Fruit fly (Drosophila melanogaster): ENCODE measurements around the gene SNF4Agamma.
A peak's percentile ranks its signal among the peaks of the same experiment; 100 is the strongest.

The SNF4Agamma gene

dm6 chr3R:21184373-21185132 is 44.0 kb downstream of the SNF4Agamma start (continued):
- peak; percentile 27 for TF ChIP-seq Sry-δ (GFP tag; optimal IDR thresholded peaks at IDR 0.05)
- TF ChIP-seq CG11093 (GFP tag; IDR thresholded peaks at IDR 0.05) = no peak
- 0 out of 3 replicates have a peak, but pooled peaks have one; percentile 50 for TF ChIP-seq CG7357 (GFP tag; IDR thresholded peaks at IDR 0.05)
- peak; percentile 44 for TF ChIP-seq Ada2b (GFP tag; IDR thresholded peaks at IDR 0.05)
- peak; percentile 66 for TF ChIP-seq CG14014 (GFP tag; IDR thresholded peaks at IDR 0.05)
- 0 out of 2 replicates have a peak, but pooled peaks have one; percentile 30 for TF ChIP-seq CG4404 (GFP tag; IDR thresholded peaks at IDR 0.05)
- TF ChIP-seq sc (optimal IDR thresholded peaks at IDR 0.05) = no peak
- peak; percentile 50 for TF ChIP-seq sc (GFP tag; optimal IDR thresholded peaks at IDR 0.05)
- peak; percentile 100 for TF ChIP-seq CG14965 (GFP tag; optimal IDR thresholded peaks at IDR 0.05; ENCODE audit: borderline replicate concordance)
- TF ChIP-seq CG17385 (GFP tag; optimal IDR thresholded peaks at IDR 0.05) = peak; percentile 60
- peak; percentile 64 for TF ChIP-seq grau (tag; optimal IDR thresholded peaks at IDR 0.05)
- peak; percentile 82 for TF ChIP-seq Bdp1 (GFP tag; optimal IDR thresholded peaks at IDR 0.05)
- peak; percentile 97 for TF ChIP-seq CTCF (GFP tag; optimal IDR thresholded peaks at IDR 0.05)
- peak; percentile 8 for TF ChIP-seq slou (GFP tag; optimal IDR thresholded peaks at IDR 0.05)
- TF ChIP-seq gt (GFP tag; IDR thresholded peaks at IDR 0.05) = 0 out of 2 replicates have a peak, but pooled peaks have one; percentile 45
- no peak for TF ChIP-seq CG11695 (GFP tag; IDR thresholded peaks at IDR 0.05)
- TF ChIP-seq kah (GFP tag; optimal IDR thresholded peaks at IDR 0.05) = peak; percentile 18
- peak; percentile 66 for TF ChIP-seq CG1529 (GFP tag; optimal IDR thresholded peaks at IDR 0.05)
- TF ChIP-seq Dip3 (GFP tag; optimal IDR thresholded peaks at IDR 0.05) = peak; percentile 63
- TF ChIP-seq bsh (GFP tag; optimal IDR thresholded peaks at IDR 0.05) = peak in 1 of 2 experiments; percentile 59
- TF ChIP-seq Deaf1 (tag; optimal IDR thresholded peaks at IDR 0.05) = no peak
- TF ChIP-seq CG12219 (GFP tag; optimal IDR thresholded peaks at IDR 0.05) = peak; percentile 57
- peak; percentile 87 for TF ChIP-seq Xbp1 (GFP tag; optimal IDR thresholded peaks at IDR 0.05)
- no peak for TF ChIP-seq gce (GFP tag; IDR thresholded peaks at IDR 0.05)
- TF ChIP-seq slbo (GFP tag; IDR thresholded peaks at IDR 0.05) = peak; percentile 72
- no peak for TF ChIP-seq vnd (GFP tag; IDR thresholded peaks at IDR 0.05; ENCODE audit: partially characterized antibody)
- TF ChIP-seq dan (GFP tag; IDR thresholded peaks at IDR 0.05) = no peak
- TF ChIP-seq CG17328 (GFP tag; IDR thresholded peaks at IDR 0.05) = peak; percentile 75
- TF ChIP-seq stwl (tag; optimal IDR thresholded peaks at IDR 0.05) = peak; percentile 76
- peak; percentile 98 for TF ChIP-seq Ets65A (GFP tag)
- TF ChIP-seq tin (GFP tag; optimal IDR thresholded peaks at IDR 0.05) = peak; percentile 78
- TF ChIP-seq tap (tag; optimal IDR thresholded peaks at IDR 0.05) = no peak
- peak; percentile 96 for TF ChIP-seq E2f2 (GFP tag; IDR thresholded peaks at IDR 0.05)
- TF ChIP-seq prd (optimal IDR thresholded peaks at IDR 0.05) = no peak
- TF ChIP-seq prd (GFP tag; IDR thresholded peaks at IDR 0.05) = peak; percentile 63
- peak; percentile 77 for TF ChIP-seq HLH54F (GFP tag; optimal IDR thresholded peaks at IDR 0.05)
- TF ChIP-seq CG31441 (GFP tag; IDR thresholded peaks at IDR 0.05) = peak; percentile 62
- TF ChIP-seq Bteb2 (GFP tag; optimal IDR thresholded peaks at IDR 0.05) = peak; percentile 59
- 0 out of 2 replicates have a peak, but pooled peaks have one; percentile 41 for TF ChIP-seq danr (GFP tag; IDR thresholded peaks at IDR 0.05)
- TF ChIP-seq CG3847 (GFP tag; IDR thresholded peaks at IDR 0.05) = peak; percentile 70
- no peak for TF ChIP-seq trh (GFP tag; optimal IDR thresholded peaks at IDR 0.05)
- no peak for TF ChIP-seq tll (GFP tag; optimal IDR thresholded peaks at IDR 0.05)
- TF ChIP-seq CG15011 (GFP tag; optimal IDR thresholded peaks at IDR 0.05) = peak; percentile 44
- peak; percentile 60 for TF ChIP-seq CG1602 (GFP tag; optimal IDR thresholded peaks at IDR 0.05)
- TF ChIP-seq chm (GFP tag; IDR thresholded peaks at IDR 0.05) = peak; percentile 81
- TF ChIP-seq ERR (GFP tag; optimal IDR thresholded peaks at IDR 0.05) = peak; percentile 37
- TF ChIP-seq ranshi (GFP tag; IDR thresholded peaks at IDR 0.05) = peak; percentile 69; the same call in 1 of the 2 replicates
- TF ChIP-seq nau (GFP tag; optimal IDR thresholded peaks at IDR 0.05) = peak; percentile 40
- TF ChIP-seq CG11560 (tag; IDR thresholded peaks at IDR 0.05) = no peak; the same call in 2 of the 3 replicates
- TF ChIP-seq Stat92E (GFP tag; optimal IDR thresholded peaks at IDR 0.05) = no peak
- no peak for TF ChIP-seq h (optimal IDR thresholded peaks at IDR 0.05)
